Fruit fly (Drosophila melanogaster): Measurements from ENCODE around the gene CG5880.

Gene CG5880

DNA sequence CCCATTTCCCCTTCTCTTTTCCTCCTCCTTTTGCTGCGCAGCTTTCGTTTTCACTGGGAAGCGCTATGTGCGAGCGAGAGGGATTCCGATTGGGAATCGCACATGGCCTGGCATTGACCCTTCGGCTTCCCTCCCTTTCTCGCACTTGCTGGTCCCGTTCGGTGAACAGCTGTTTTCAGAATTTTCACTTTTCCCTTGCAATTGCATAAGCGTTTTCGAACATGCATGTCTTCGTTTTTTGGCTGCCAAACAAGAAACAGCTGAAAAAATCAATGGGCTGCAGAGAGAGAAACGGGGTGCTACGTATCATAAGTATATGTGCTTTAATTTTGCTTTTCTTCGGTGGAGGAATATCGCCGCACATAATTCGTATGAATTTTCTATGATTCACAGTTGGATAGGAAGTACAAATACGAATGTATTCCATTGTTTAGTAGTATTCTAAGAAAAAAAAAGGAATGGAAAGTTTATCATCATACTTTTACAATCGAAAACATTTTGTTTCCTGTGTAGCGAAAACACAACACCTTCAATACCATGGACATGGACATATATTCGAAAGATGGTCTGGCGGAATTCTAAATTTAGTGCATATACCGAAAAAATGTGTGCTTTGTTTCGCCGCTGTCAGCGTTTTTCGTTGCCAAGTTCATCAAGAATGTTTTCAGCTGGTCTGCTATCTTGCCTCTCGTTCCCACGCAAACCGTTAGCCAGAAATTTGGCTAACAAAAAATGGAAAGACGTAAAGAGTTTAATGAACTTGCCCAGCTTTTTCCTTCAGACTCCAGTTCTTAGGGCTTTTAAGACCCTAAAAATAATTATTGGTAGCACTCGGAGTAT lies 35.8 kb downstream of the CG5880 start (continued):
- no peak for TF ChIP-seq Lhr (GFP tag; optimal IDR thresholded peaks at IDR 0.05)
- TF ChIP-seq row (GFP tag; IDR thresholded peaks at IDR 0.05): peak; percentile 71
- TF ChIP-seq CG4328 (GFP tag; optimal IDR thresholded peaks at IDR 0.05): peak; percentile 17
- TF ChIP-seq CG17359 (tag; optimal IDR thresholded peaks at IDR 0.05): peak; percentile 59
- no peak for TF ChIP-seq CG10654 (GFP tag; optimal IDR thresholded peaks at IDR 0.05)
- peak; percentile 90 for TF ChIP-seq onecut (GFP tag; IDR thresholded peaks at IDR 0.05)
- no peak for TF ChIP-seq lbe (GFP tag; optimal IDR thresholded peaks at IDR 0.05)
- TF ChIP-seq sens-2 (GFP tag; IDR thresholded peaks at IDR 0.05): no peak
- no peak for TF ChIP-seq bbx (GFP tag; IDR thresholded peaks at IDR 0.05; ENCODE audit: partially characterized antibody)
- TF ChIP-seq CG8359 (GFP tag; optimal IDR thresholded peaks at IDR 0.05; ENCODE audit: borderline replicate concordance): no peak
- no peak for TF ChIP-seq dimm (GFP tag; IDR thresholded peaks at IDR 0.05)
- peak; percentile 32 for TF ChIP-seq NfI (GFP tag; optimal IDR thresholded peaks at IDR 0.05)
- no peak for TF ChIP-seq CG2129 (GFP tag; IDR thresholded peaks at IDR 0.05; ENCODE audit: partially characterized antibody)
- peak; percentile 41; the same call in 1 of the 2 replicates for TF ChIP-seq CG14441 (GFP tag; IDR thresholded peaks at IDR 0.05)
- peak; percentile 19 for TF ChIP-seq CG14710 (tag; optimal IDR thresholded peaks at IDR 0.05)
- TF ChIP-seq nom (GFP tag; optimal IDR thresholded peaks at IDR 0.05): no peak
- no peak for TF ChIP-seq unc-4 (GFP tag; IDR thresholded peaks at IDR 0.05; ENCODE audit: partially characterized antibody)
- peak; percentile 49 for TF ChIP-seq CG17829 (tag; optimal IDR thresholded peaks at IDR 0.05)
- peak; percentile 3 for TF ChIP-seq CG15696 (tag; optimal IDR thresholded peaks at IDR 0.05)
- TF ChIP-seq Fer1 (GFP tag; optimal IDR thresholded peaks at IDR 0.05): peak; percentile 23
- TF ChIP-seq CTCF (GFP tag; optimal IDR thresholded peaks at IDR 0.05): no peak
- peak; percentile 40 for TF ChIP-seq CG12071 (GFP tag; optimal IDR thresholded peaks at IDR 0.05)
- TF ChIP-seq gem (tag; optimal IDR thresholded peaks at IDR 0.05): peak; percentile 77
- no peak for TF ChIP-seq Bdp1 (GFP tag; optimal IDR thresholded peaks at IDR 0.05)
- TF ChIP-seq Camta (GFP tag; optimal IDR thresholded peaks at IDR 0.05): no peak
- TF ChIP-seq tup (GFP tag; optimal IDR thresholded peaks at IDR 0.05): no peak
- TF ChIP-seq ci (GFP tag; IDR thresholded peaks at IDR 0.05): no peak
- TF ChIP-seq caup (GFP tag; optimal IDR thresholded peaks at IDR 0.05; ENCODE audit: severe bottlenecking): peak; percentile 47
- no peak for TF ChIP-seq CG4707 (GFP tag; optimal IDR thresholded peaks at IDR 0.05)
- TF ChIP-seq CG14667 (GFP tag; IDR thresholded peaks at IDR 0.05): no peak
- TF ChIP-seq CG6689 (GFP tag; IDR thresholded peaks at IDR 0.05): 0 out of 2 replicates have a peak, but pooled peaks have one; percentile 19
- no peak for TF ChIP-seq GATAe (GFP tag; conservative IDR thresholded peaks at IDR 0.05)
- TF ChIP-seq lov (optimal IDR thresholded peaks at IDR 0.05): no peak
- no peak for TF ChIP-seq lov (GFP tag; IDR thresholded peaks at IDR 0.05)
- peak; percentile 43 for TF ChIP-seq BtbVII (GFP tag; optimal IDR thresholded peaks at IDR 0.05)
- TF ChIP-seq CoRest (tag; optimal IDR thresholded peaks at IDR 0.05): peak; percentile 62
- TF ChIP-seq chinmo (GFP tag; IDR thresholded peaks at IDR 0.05; ENCODE audit: partially characterized antibody): no peak
- TF ChIP-seq CG42726 (GFP tag; IDR thresholded peaks at IDR 0.05; ENCODE audit: partially characterized antibody): no peak
- no peak for TF ChIP-seq ato (GFP tag; IDR thresholded peaks at IDR 0.05; ENCODE audit: partially characterized antibody)
- no peak for TF ChIP-seq sna (GFP tag; IDR thresholded peaks at IDR 0.05; ENCODE audit: partially characterized antibody)
- TF ChIP-seq MESR4 (GFP tag; optimal IDR thresholded peaks at IDR 0.05): no peak
- no peak for TF ChIP-seq vnd (GFP tag; IDR thresholded peaks at IDR 0.05; ENCODE audit: partially characterized antibody)
- no peak for TF ChIP-seq Atf-2 (GFP tag; optimal IDR thresholded peaks at IDR 0.05)
- TF ChIP-seq jumu (GFP tag; optimal IDR thresholded peaks at IDR 0.05): peak; percentile 50
- TF ChIP-seq dm (GFP tag; optimal IDR thresholded peaks at IDR 0.05): no peak
- no peak for TF ChIP-seq cato (GFP tag; optimal IDR thresholded peaks at IDR 0.05; ENCODE audit: borderline replicate concordance)
- no peak for TF ChIP-seq Hey (tag; optimal IDR thresholded peaks at IDR 0.05)
- peak; percentile 34 for TF ChIP-seq CG18599 (GFP tag; optimal IDR thresholded peaks at IDR 0.05)

Measured in whole organism, embryonic.